Worm (Caenorhabditis elegans) whole organism, L3 larva: ENCODE measurements around the gene exos-4.2.

Experiments used
- ceh-82 ChIP-seq: fragments of 150-350 bp; optimal IDR thresholded peaks from 2 replicates; lab custom pipeline; 2014; ENCODE audit warnings: missing biosample characterization, missing genetic modification characterization
- elt-1 ChIP-seq: fragments of 150-350 bp; optimal IDR thresholded peaks from 2 replicates; lab custom pipeline; 2014; ENCODE audit warnings: missing biosample characterization, missing genetic modification characterization
- elt-3 ChIP-seq, 3 experiments: fragments of 150-350 bp in 1 of 3; sonication (generic microtip) in 2 of 3; optimal IDR thresholded peaks; 2 replicates in 2 of 3; 4 replicates in 1 of 3; lab custom pipeline; 2014 to 2017; ENCODE audit warnings: missing biosample characterization in 3 of 3, missing genetic modification characterization in 3 of 3
- fos-1 ChIP-seq: fragments of 150-350 bp; optimal IDR thresholded peaks from 2 replicates; lab custom pipeline; 2014; ENCODE audit warnings: missing biosample characterization, missing genetic modification characterization
- mdl-1 ChIP-seq: fragments of 150-350 bp; optimal IDR thresholded peaks from 2 replicates; lab custom pipeline; 2014; ENCODE audit warnings: missing biosample characterization, missing genetic modification characterization
- nhr-23 ChIP-seq: fragments of 150-350 bp; optimal IDR thresholded peaks from 2 replicates; lab custom pipeline; 2014; ENCODE audit warnings: missing biosample characterization, missing genetic modification reagents, missing genetic modification characterization
- nhr-237 ChIP-seq: fragments of 150-350 bp; optimal IDR thresholded peaks from 2 replicates; lab custom pipeline; 2014; ENCODE audit warnings: missing biosample characterization, missing genetic modification characterization
- nhr-43 ChIP-seq: sonication (generic microtip); optimal IDR thresholded peaks from 2 replicates; lab custom pipeline; 2016; ENCODE audit warnings: mild to moderate bottlenecking, missing genetic modification characterization, missing compliant biosample characterization; ENCODE audit not compliant: poor library complexity, severe bottlenecking
- nhr-77 ChIP-seq: fragments of 150-350 bp; optimal IDR thresholded peaks from 2 replicates; lab custom pipeline; 2014; ENCODE audit warnings: missing biosample characterization, missing genetic modification characterization
- pqm-1 ChIP-seq: fragments of 150-350 bp; optimal IDR thresholded peaks from 2 replicates; lab custom pipeline; 2017; ENCODE audit warnings: missing biosample characterization, missing genetic modification characterization, inconsistent platforms
- unc-62 ChIP-seq: fragments of 150-350 bp; sonication (generic microtip); optimal IDR thresholded peaks from 4 replicates; lab custom pipeline; 2014; ENCODE audit warnings: missing biosample characterization, missing genetic modification reagents, missing genetic modification characterization

DNA sequence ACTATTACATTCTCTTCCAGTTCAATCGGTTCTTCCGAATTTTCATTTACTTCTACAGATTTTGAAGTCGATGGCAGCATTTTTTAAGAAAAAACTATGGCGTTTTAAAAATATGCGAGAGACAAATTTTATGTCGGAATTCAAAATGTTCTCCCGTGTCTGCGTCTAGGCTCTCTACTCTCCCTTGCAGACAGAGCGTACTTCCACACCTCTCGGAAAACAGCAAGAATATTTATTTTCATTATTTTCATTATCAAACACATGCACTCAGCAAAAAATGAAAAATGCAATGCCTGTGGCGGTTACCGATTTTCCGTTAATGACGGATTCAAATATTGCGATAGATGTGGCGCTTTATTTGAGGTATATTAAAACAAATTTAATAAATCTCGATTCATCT lies 35.5 kb downstream of the exos-4.2 start, which contains the start of the genes ztf-18 and F23H11.2:
- TF ChIP-seq ceh-82 (tag; lab: Kevin White, UChicago) (no peak), fos-1 (no peak), pqm-1 (tag; lab: Kevin White, UChicago) (no peak), unc-62 (GFP tag; lab: Kevin White, UChicago) (no peak), nhr-237 (tag; lab: Kevin White, UChicago) (no peak), elt-3 (tag; optimal IDR thresholded peaks at IDR 0.05; lab: Kevin White, UChicago) (no peak), mdl-1 (tag; lab: Kevin White, UChicago) (no peak), elt-1 (no peak), nhr-23 (tag; lab: Kevin White, UChicago) (no peak), nhr-43 (tag; lab: Kevin White, UChicago) (no peak), nhr-77 (tag; lab: Kevin White, UChicago) (no peak)
